Worm (Caenorhabditis elegans) whole organism, L1 larva: Measurements from ENCODE around the gene syx-2.

Experiments
- jun-1 ChIP-seq: fragments of 150-350 bp; optimal IDR thresholded peaks from 2 replicates; lab custom pipeline; 2014; ENCODE audit warnings: missing biosample characterization, missing genetic modification reagents, missing genetic modification characterization
- lin-39 ChIP-seq: fragments of 150-350 bp; optimal IDR thresholded peaks from 2 replicates; lab custom pipeline; 2014; ENCODE audit warnings: missing biosample characterization, missing genetic modification reagents, missing genetic modification characterization
- nhr-90 ChIP-seq: sonication (generic microtip); optimal IDR thresholded peaks from 2 replicates; lab custom pipeline; 2016; ENCODE audit warnings: mild to moderate bottlenecking, missing genetic modification characterization, missing compliant biosample characterization; ENCODE audit not compliant: poor library complexity
- pqm-1 ChIP-seq: sonication (generic microtip); optimal IDR thresholded peaks from 3 replicates; lab custom pipeline; 2017; ENCODE audit warnings: missing biosample characterization, missing genetic modification characterization
- unc-86 ChIP-seq: sonication (generic microtip); optimal IDR thresholded peaks from 2 replicates; lab custom pipeline; 2016; ENCODE audit warnings: missing genetic modification characterization, missing compliant biosample characterization
- zag-1 ChIP-seq: fragments of 150-350 bp; optimal IDR thresholded peaks from 2 replicates; lab custom pipeline; 2014; ENCODE audit warnings: missing biosample characterization, missing genetic modification characterization

DNA sequence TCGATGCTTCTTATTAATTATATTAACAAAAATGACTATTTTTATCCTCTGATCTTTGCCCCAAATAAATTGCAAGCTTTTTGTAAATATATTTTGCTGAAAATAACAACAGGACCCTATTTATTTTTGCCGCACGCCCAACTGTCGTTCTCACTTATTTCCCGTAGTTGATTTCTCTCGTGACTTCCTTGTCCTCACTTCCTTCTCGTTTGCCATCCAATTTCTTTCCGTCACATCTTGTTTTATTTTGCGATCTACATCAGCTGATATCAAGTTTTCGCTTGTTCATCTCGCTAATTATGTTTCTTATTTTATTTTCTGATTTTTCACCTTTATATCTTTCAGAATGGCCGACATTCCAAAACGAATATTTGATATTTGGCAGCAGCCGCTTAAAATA, 15.4 kb downstream of the syx-2 start, which contains the start of gene F48F7.5:
- TF ChIP-seq jun-1, result no peak
- no peak for TF ChIP-seq pqm-1 (tag; lab: Kevin White, UChicago)
- TF ChIP-seq unc-86 (tag; lab: Kevin White, UChicago), result no peak
- TF ChIP-seq zag-1 (tag; lab: Kevin White, UChicago), result no peak
- no peak for TF ChIP-seq lin-39
- TF ChIP-seq nhr-90 (tag; lab: Kevin White, UChicago), result no peak
